Worm (Caenorhabditis elegans) whole organism, L4 larva: ENCODE measurements around the gene imb-2.

ENCODE experiments used
- D1046.2 ChIP-seq: fragments of 200-800 bp; sonication (Bioruptor generic); IDR thresholded peaks from 2 replicates; pipeline ENCODE4 v1.3.6; 2022; ENCODE audit warnings: missing genetic modification characterization, missing compliant biosample characterization
- F10B5.3 ChIP-seq: sonication (generic microtip); optimal IDR thresholded peaks from 2 replicates; lab custom pipeline; 2016; ENCODE audit warnings: mild to moderate bottlenecking, missing genetic modification characterization, missing compliant biosample characterization
- F26F4.8 ChIP-seq: fragments of 200-800 bp; sonication (Bioruptor generic); conservative IDR thresholded peaks from 2 replicates; pipeline ENCODE4 v1.3.6; 2022; ENCODE audit warnings: missing genetic modification characterization, missing compliant biosample characterization
- F44E2.7 ChIP-seq: fragments of 200-800 bp; sonication (Bioruptor generic); IDR thresholded peaks from 2 replicates; pipeline ENCODE4 v2.1.2; 2022; ENCODE audit warnings: missing genetic modification characterization, missing compliant biosample characterization
- F49E8.2 ChIP-seq: sonication (generic microtip); optimal IDR thresholded peaks from 2 replicates; lab custom pipeline; 2016; ENCODE audit warnings: missing compliant biosample characterization, mild to moderate bottlenecking, missing genetic modification characterization, borderline replicate concordance
- R02D3.7 ChIP-seq: fragments of 150-350 bp; sonication (generic microtip); optimal IDR thresholded peaks from 3 replicates; lab custom pipeline; 2014; ENCODE audit warnings: missing biosample characterization, missing genetic modification characterization
- T26A8.4 ChIP-seq: fragments of 200-800 bp; sonication (Bioruptor generic); IDR thresholded peaks from 2 replicates; pipeline ENCODE4 v1.3.6; 2022; ENCODE audit warnings: missing genetic modification characterization, missing compliant biosample characterization
- Y5F2A.4 ChIP-seq: fragments of 200-800 bp; sonication (Bioruptor generic); optimal IDR thresholded peaks from 2 replicates; lab custom pipeline; 2018; ENCODE audit warnings: mild to moderate bottlenecking, missing genetic modification characterization, missing compliant biosample characterization
- Y75B8A.6 ChIP-seq: fragments of 200-800 bp; sonication (Bioruptor generic); IDR thresholded peaks from 2 replicates; pipeline ENCODE4 v1.3.6; 2022; ENCODE audit warnings: missing genetic modification reagents, missing genetic modification characterization, missing compliant biosample characterization
- aha-1 ChIP-seq: fragments of 150-350 bp; peaks from one replicate; lab custom pipeline; 2014; ENCODE audit warnings: missing biosample characterization, missing genetic modification characterization
- ama-1 ChIP-seq: fragments of 150-350 bp; optimal IDR thresholded peaks from 2 replicates; lab custom pipeline; 2014; ENCODE audit warnings: inconsistent platforms, mixed read lengths
- arid-1 ChIP-seq: fragments of 200-800 bp; sonication (Bioruptor generic); conservative IDR thresholded peaks from 2 replicates; pipeline ENCODE4 v1.3.6; 2022; ENCODE audit warnings: missing genetic modification reagents, missing genetic modification characterization, missing compliant biosample characterization
- ceh-82 ChIP-seq: sonication (generic microtip); optimal IDR thresholded peaks from 2 replicates; lab custom pipeline; 2017; ENCODE audit warnings: missing biosample characterization, missing genetic modification characterization
- ctbp-1 ChIP-seq: fragments of 200-800 bp; sonication (Bioruptor generic); IDR thresholded peaks from 2 replicates; pipeline ENCODE4 v1.3.6; 2022; ENCODE audit warnings: missing genetic modification reagents, missing genetic modification characterization, missing compliant biosample characterization
- daf-8 ChIP-seq: fragments of 200-800 bp; sonication (Bioruptor generic); IDR thresholded peaks from 2 replicates; pipeline ENCODE4 v1.3.6; 2022; ENCODE audit warnings: missing genetic modification characterization, missing compliant biosample characterization
- dmd-8 ChIP-seq: fragments of 200-800 bp; sonication (Bioruptor generic); IDR thresholded peaks from 2 replicates; pipeline ENCODE4 v1.3.6; 2022; ENCODE audit warnings: missing genetic modification characterization, missing compliant biosample characterization
- dmd-9 ChIP-seq: fragments of 200-800 bp; sonication (Bioruptor generic); IDR thresholded peaks from 2 replicates; pipeline ENCODE4 v1.3.6; 2022; ENCODE audit warnings: missing genetic modification reagents, missing genetic modification characterization, missing compliant biosample characterization
- dpl-1 ChIP-seq: fragments of 150-350 bp; optimal IDR thresholded peaks from 2 replicates; lab custom pipeline; 2014; ENCODE audit warnings: missing biosample characterization, missing genetic modification reagents, missing genetic modification characterization
- duxl-1 ChIP-seq: sonication (generic microtip); optimal IDR thresholded peaks from 2 replicates; lab custom pipeline; 2016; ENCODE audit warnings: mild to moderate bottlenecking, missing genetic modification characterization, moderate library complexity, missing compliant biosample characterization; ENCODE audit not compliant: poor library complexity
- egl-43 ChIP-seq: fragments of 200-800 bp; sonication (Bioruptor generic); IDR thresholded peaks from 2 replicates; pipeline ENCODE4 v1.3.6; 2022; ENCODE audit warnings: missing genetic modification reagents, missing genetic modification characterization, missing compliant biosample characterization
- fkh-10 ChIP-seq: fragments of 150-350 bp; optimal IDR thresholded peaks from 2 replicates; lab custom pipeline; 2014; ENCODE audit warnings: missing biosample characterization, missing genetic modification reagents, missing genetic modification characterization
- gei-8 ChIP-seq: fragments of 200-800 bp; sonication (Bioruptor generic); optimal IDR thresholded peaks from 2 replicates; lab custom pipeline; 2018; ENCODE audit warnings: mild to moderate bottlenecking, missing genetic modification characterization, missing compliant biosample characterization
- hif-1 ChIP-seq, 2 experiments: sonication (generic microtip); optimal IDR thresholded peaks; 2 replicates each; lab custom pipeline; 2016 to 2017; ENCODE audit warnings: missing compliant biosample characterization in 2 of 2, missing genetic modification characterization in 2 of 2, missing genetic modification reagents in 2 of 2, missing genotype in 2 of 2, mild to moderate bottlenecking in 1 of 2
- hlh-30 ChIP-seq: sonication (generic microtip); optimal IDR thresholded peaks from 2 replicates; lab custom pipeline; 2017; ENCODE audit warnings: antibody characterized with exemption, mild to moderate bottlenecking, missing genetic modification characterization, missing compliant biosample characterization; ENCODE audit not compliant: insufficient read depth
- lin-1 ChIP-seq: fragments of 200-800 bp; sonication (Bioruptor generic); IDR thresholded peaks from 2 replicates; pipeline ENCODE4 v1.3.6; 2022; ENCODE audit warnings: missing genetic modification reagents, missing genetic modification characterization, missing compliant biosample characterization
- lin-38 ChIP-seq: fragments of 200-800 bp; sonication (Bioruptor generic); IDR thresholded peaks from 2 replicates; pipeline ENCODE4 v1.3.6; 2022; ENCODE audit warnings: missing genetic modification reagents, missing genetic modification characterization, missing compliant biosample characterization
- madf-9 ChIP-seq: fragments of 200-800 bp; sonication (Bioruptor generic); conservative IDR thresholded peaks from 2 replicates; pipeline ENCODE4 v1.3.6; 2022; ENCODE audit warnings: missing genetic modification reagents, missing genetic modification characterization, missing compliant biosample characterization
- mdt-29 ChIP-seq: fragments of 200-800 bp; sonication (Bioruptor generic); IDR thresholded peaks from 2 replicates; pipeline ENCODE4 v1.3.6; 2022; ENCODE audit warnings: missing genetic modification reagents, missing genetic modification characterization, missing compliant biosample characterization
- mep-1 ChIP-seq: fragments of 150-350 bp; sonication (generic microtip); optimal IDR thresholded peaks from 3 replicates; lab custom pipeline; 2014; ENCODE audit warnings: missing biosample characterization, missing genetic modification characterization
- mxl-3 ChIP-seq: fragments of 200-800 bp; sonication (Bioruptor generic); optimal IDR thresholded peaks from 2 replicates; lab custom pipeline; 2018; ENCODE audit warnings: mild to moderate bottlenecking, missing genetic modification characterization, missing compliant biosample characterization
- nhr-111 ChIP-seq: fragments of 200-800 bp; sonication (Bioruptor generic); optimal IDR thresholded peaks from 2 replicates; lab custom pipeline; 2018; ENCODE audit warnings: mild to moderate bottlenecking, missing genetic modification characterization, missing compliant biosample characterization
- nhr-237 ChIP-seq: sonication (generic microtip); optimal IDR thresholded peaks from 2 replicates; lab custom pipeline; 2017; ENCODE audit warnings: missing biosample characterization, missing genetic modification characterization
- nhr-42 ChIP-seq: fragments of 200-800 bp; sonication (Bioruptor generic); IDR thresholded peaks from 2 replicates; pipeline ENCODE4 v1.3.6; 2022; ENCODE audit warnings: missing genetic modification characterization, missing compliant biosample characterization
- nhr-76 ChIP-seq: fragments of 150-350 bp; optimal IDR thresholded peaks from 2 replicates; lab custom pipeline; 2014; ENCODE audit warnings: missing biosample characterization, missing genetic modification characterization
- nhr-77 ChIP-seq: fragments of 150-350 bp; optimal IDR thresholded peaks from 2 replicates; lab custom pipeline; 2014; ENCODE audit warnings: missing biosample characterization, missing genetic modification characterization
- pha-4 ChIP-seq, 2 experiments: fragments of 150-350 bp in 1 of 2; fragments of 200-800 bp in 1 of 2; sonication (Bioruptor generic) in 1 of 2; IDR thresholded peaks in 1 of 2; optimal IDR thresholded peaks in 1 of 2; 2 replicates each; pipeline versions ENCODE4 v1.3.6 to Lab custom; 2014 to 2022; ENCODE audit warnings: missing genetic modification characterization in 2 of 2, missing genetic modification reagents in 2 of 2, missing biosample characterization in 1 of 2, missing compliant biosample characterization in 1 of 2
- pqm-1 ChIP-seq: sonication (generic microtip); optimal IDR thresholded peaks from 2 replicates; lab custom pipeline; 2017; ENCODE audit warnings: missing biosample characterization, missing genetic modification characterization
- rbr-2 ChIP-seq: sonication (generic microtip); optimal IDR thresholded peaks from 2 replicates; lab custom pipeline; 2016; ENCODE audit warnings: missing genotype, missing genetic modification characterization, missing compliant biosample characterization
- sdz-12 ChIP-seq: fragments of 200-800 bp; sonication (Bioruptor generic); optimal IDR thresholded peaks from 2 replicates; lab custom pipeline; 2018; ENCODE audit warnings: mild to moderate bottlenecking, missing genetic modification characterization, missing compliant biosample characterization
- set-16 ChIP-seq: fragments of 200-800 bp; sonication (Bioruptor generic); IDR thresholded peaks from 2 replicates; pipeline ENCODE4 v1.3.6; 2022; ENCODE audit warnings: missing genetic modification reagents, missing genetic modification characterization, missing compliant biosample characterization
- snpc-4 ChIP-seq: fragments of 150-350 bp; optimal IDR thresholded peaks from 2 replicates; lab custom pipeline; 2014; ENCODE audit warnings: missing biosample characterization, missing genetic modification characterization
- spr-1 ChIP-seq: sonication (generic microtip); optimal IDR thresholded peaks from 2 replicates; lab custom pipeline; 2016; ENCODE audit warnings: mild to moderate bottlenecking, missing genetic modification characterization, missing compliant biosample characterization
- spr-3 ChIP-seq: fragments of 200-800 bp; sonication (Bioruptor generic); optimal IDR thresholded peaks from 2 replicates; lab custom pipeline; 2018; ENCODE audit warnings: mild to moderate bottlenecking, missing genetic modification characterization, missing compliant biosample characterization
- unc-62 ChIP-seq, 3 experiments: fragments of 150-350 bp in 1 of 3; sonication (generic microtip); optimal IDR thresholded peaks in 2 of 3; peaks in 1 of 3; 1 replicate in 1 of 3; 2 replicates in 2 of 3; lab custom pipeline; 2014 to 2017; ENCODE audit warnings: missing biosample characterization in 3 of 3, missing genetic modification characterization in 3 of 3, missing genetic modification reagents in 3 of 3, missing genotype in 1 of 3
- vab-7 ChIP-seq: fragments of 200-800 bp; sonication (Bioruptor generic); IDR thresholded peaks from 2 replicates; pipeline ENCODE4 v1.3.6; 2022; ENCODE audit warnings: missing genetic modification reagents, missing genetic modification characterization, missing compliant biosample characterization
- zag-1 ChIP-seq: fragments of 150-350 bp; optimal IDR thresholded peaks from 2 replicates; lab custom pipeline; 2014; ENCODE audit warnings: missing biosample characterization, missing genetic modification characterization
- zfp-2 ChIP-seq: sonication (generic microtip); optimal IDR thresholded peaks from 2 replicates; lab custom pipeline; 2016; ENCODE audit warnings: mild to moderate bottlenecking, missing genetic modification characterization, missing compliant biosample characterization
- ztf-7 ChIP-seq: fragments of 150-350 bp; optimal IDR thresholded peaks from 2 replicates; lab custom pipeline; 2014; ENCODE audit warnings: missing biosample characterization, missing genetic modification characterization

imb-2 gene

DNA sequence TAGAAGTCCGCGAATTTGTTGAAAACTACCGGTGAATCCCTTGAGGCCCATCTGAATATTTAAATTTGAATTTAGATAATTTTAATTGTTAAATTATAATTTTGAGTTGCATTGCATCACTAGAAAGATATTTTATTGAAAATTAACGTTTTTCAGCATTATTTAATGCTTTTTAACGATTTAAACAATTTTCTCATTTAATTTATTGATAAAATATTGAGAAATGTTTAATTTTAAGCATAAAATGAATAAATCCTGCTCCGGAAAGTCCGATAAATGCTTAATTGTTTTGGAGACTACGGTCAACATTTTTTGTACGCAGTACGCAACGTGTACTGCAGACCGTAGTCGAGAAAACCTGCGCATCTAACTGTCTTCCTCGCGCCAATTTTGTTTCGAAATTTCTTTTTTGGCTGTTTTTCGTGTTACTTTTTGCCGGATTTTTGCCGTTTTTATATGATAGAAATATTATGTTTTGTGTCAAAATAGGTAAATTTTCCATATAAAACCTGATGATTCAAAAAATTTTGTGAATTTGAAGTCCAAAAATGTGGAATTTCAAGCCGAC lies 16.1 kb upstream of the imb-2 start, which contains the start of the genes Y54G11A.17, lin-7 and elof-1 (continued):
- no peak for TF ChIP-seq ceh-82
- TF ChIP-seq F10B5.3 (tag; lab: Kevin White, UChicago): no peak
- TF ChIP-seq T26A8.4: peak; percentile 51; the same call in 1 of the 2 replicates
- peak; percentile 17 for TF ChIP-seq spr-1 (tag; lab: Kevin White, UChicago)

DNA sequence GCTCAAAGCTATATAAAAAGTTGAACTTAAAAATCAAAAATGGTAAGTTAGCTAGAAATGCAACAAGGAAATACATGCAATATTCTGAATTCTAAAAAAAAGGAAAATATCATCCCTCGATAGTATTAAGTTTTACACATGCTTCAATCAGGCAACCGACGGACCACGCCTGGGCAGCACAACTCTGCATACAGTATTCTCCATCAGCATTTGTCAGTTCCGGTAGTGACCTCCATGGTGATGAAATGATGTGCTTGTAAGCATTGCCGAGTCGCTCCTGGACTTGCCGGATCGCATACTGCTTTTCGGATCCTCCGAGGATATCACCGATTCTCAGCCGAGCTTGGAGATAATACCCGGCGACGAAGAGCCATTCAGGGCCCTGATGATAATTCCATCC lies 14.7 kb upstream of the imb-2 start:
- TF ChIP-seq F49E8.2: peak; percentile 56
- peak; percentile 24 for TF ChIP-seq duxl-1 (tag; lab: Kevin White, UChicago)
- no peak for TF ChIP-seq nhr-76 (tag; lab: Kevin White, UChicago)
- TF ChIP-seq pqm-1 (tag; lab: Kevin White, UChicago): no peak
- TF ChIP-seq Y75B8A.6: no peak
- TF ChIP-seq F26F4.8: no peak
- no peak for TF ChIP-seq snpc-4
- TF ChIP-seq spr-3 (GFP tag; lab: Kevin White, UChicago): no peak
- no peak for TF ChIP-seq vab-7 (GFP tag; lab: Robert Waterston, UW)
- peak; percentile 63 for TF ChIP-seq lin-38 (GFP tag; lab: Robert Waterston, UW)
- no peak for TF ChIP-seq madf-9 (GFP tag; lab: Robert Waterston, UW)
- TF ChIP-seq aha-1 (tag; lab: Kevin White, UChicago): peak; percentile 27
- no peak for TF ChIP-seq ztf-7 (tag; lab: Kevin White, UChicago)
- TF ChIP-seq D1046.2 (GFP tag; lab: Robert Waterston, UW): no peak
- no peak for TF ChIP-seq rbr-2
- no peak for TF ChIP-seq sdz-12 (GFP tag; lab: Kevin White, UChicago)
- TF ChIP-seq ama-1 (lab: Kevin White, UChicago): peak; percentile 19
- TF ChIP-seq set-16 (GFP tag; lab: Robert Waterston, UW): no peak; the same call in 1 of the 2 replicates
- TF ChIP-seq zfp-2: no peak
- peak; percentile 36 for TF ChIP-seq nhr-111
- TF ChIP-seq R02D3.7 (tag; lab: Kevin White, UChicago): no peak
- TF ChIP-seq mxl-3 (GFP tag; lab: Kevin White, UChicago): no peak
- TF ChIP-seq dpl-1 (GFP tag; lab: Kevin White, UChicago): no peak
- peak; percentile 60; the same call in 1 of the 2 replicates for TF ChIP-seq egl-43 (GFP tag; lab: Robert Waterston, UW)
- no peak for TF ChIP-seq hif-1 (tag; optimal IDR thresholded peaks at IDR 0.05; lab: Kevin White, UChicago)
- 0 out of 2 replicates have a peak, but pooled peaks have one; percentile 49 for TF ChIP-seq ctbp-1 (GFP tag; lab: Robert Waterston, UW)
- TF ChIP-seq mdt-29 (GFP tag; lab: Robert Waterston, UW): 0 out of 2 replicates have a peak, but pooled peaks have one; percentile 29
- TF ChIP-seq mep-1 (tag; lab: Kevin White, UChicago): peak; percentile 13
- TF ChIP-seq nhr-42: peak; percentile 77; the same call in 1 of the 2 replicates
- TF ChIP-seq pha-4 (GFP tag; IDR thresholded peaks at IDR 0.05; lab: Robert Waterston, UW): peak; percentile 42; the same call in 1 of the 2 replicates
- TF ChIP-seq pha-4 (tag; optimal IDR thresholded peaks at IDR 0.05; lab: Kevin White, UChicago): no peak
- TF ChIP-seq unc-62 (GFP tag; optimal IDR thresholded peaks at IDR 0.05 in 1 of 2; lab: Kevin White, UChicago): peak in 1 of 2 experiments; percentile 78
- TF ChIP-seq unc-62 (tag; optimal IDR thresholded peaks at IDR 0.05; lab: Kevin White, UChicago): no peak
- TF ChIP-seq gei-8 (GFP tag; lab: Kevin White, UChicago): no peak
- TF ChIP-seq lin-1 (GFP tag; lab: Robert Waterston, UW): no peak
- TF ChIP-seq nhr-237 (tag; lab: Kevin White, UChicago): no peak
- no peak for TF ChIP-seq zag-1 (tag; lab: Kevin White, UChicago)
- no peak for TF ChIP-seq daf-8 (GFP tag; lab: Robert Waterston, UW)
- no peak for TF ChIP-seq nhr-77 (tag; lab: Kevin White, UChicago)
- TF ChIP-seq dmd-8 (GFP tag; lab: Robert Waterston, UW): no peak
- no peak for TF ChIP-seq F44E2.7
- TF ChIP-seq Y5F2A.4 (GFP tag; lab: Kevin White, UChicago): no peak
- peak; percentile 36; the same call in 1 of the 2 replicates for TF ChIP-seq arid-1 (GFP tag; lab: Robert Waterston, UW)
- no peak for TF ChIP-seq hlh-30 (tag; lab: Kevin White, UChicago)
- no peak for TF ChIP-seq dmd-9 (GFP tag; lab: Robert Waterston, UW)
- no peak for TF ChIP-seq fkh-10 (GFP tag; lab: Kevin White, UChicago)
